Fruit fly (Drosophila melanogaster): ENCODE measurements around the gene CG12984.

CG12984 gene

dm6 chr3L:21009405-21010120 is 18.1 kb downstream of the CG12984 start (continued):
- TF ChIP-seq CG4707 (GFP tag; optimal IDR thresholded peaks at IDR 0.05): peak; percentile 97
- TF ChIP-seq Mrtf (GFP tag; IDR thresholded peaks at IDR 0.05): no peak
- no peak for TF ChIP-seq CG16779 (GFP tag; IDR thresholded peaks at IDR 0.05)
- peak; percentile 73 for TF ChIP-seq CHES-1-like (GFP tag; optimal IDR thresholded peaks at IDR 0.05)
- TF ChIP-seq CG33557 (GFP tag; optimal IDR thresholded peaks at IDR 0.05): no peak
- TF ChIP-seq CG14710 (tag; optimal IDR thresholded peaks at IDR 0.05): peak; percentile 2
- peak; percentile 70 for TF ChIP-seq lab (GFP tag; optimal IDR thresholded peaks at IDR 0.05)
- peak; percentile 32 for TF ChIP-seq phol (tag; optimal IDR thresholded peaks at IDR 0.05)
- 0 out of 2 replicates have a peak, but pooled peaks have one; percentile 6 for TF ChIP-seq CG8765 (GFP tag; IDR thresholded peaks at IDR 0.05)
- TF ChIP-seq dpn (GFP tag; optimal IDR thresholded peaks at IDR 0.05): peak; percentile 37 to 38
- TF ChIP-seq tup (GFP tag; optimal IDR thresholded peaks at IDR 0.05): no peak
- TF ChIP-seq lilli (GFP tag; optimal IDR thresholded peaks at IDR 0.05): peak; percentile 54
- peak; percentile 58 for TF ChIP-seq Ada2b (GFP tag; IDR thresholded peaks at IDR 0.05)
- TF ChIP-seq CG1603 (tag; optimal IDR thresholded peaks at IDR 0.05): peak; percentile 17
- TF ChIP-seq ken (GFP tag; IDR thresholded peaks at IDR 0.05): peak; percentile 55; the same call in 1 of the 3 replicates
- peak; percentile 57; the same call in 2 of the 3 replicates for TF ChIP-seq B-H1 (GFP tag; IDR thresholded peaks at IDR 0.05)
- peak; percentile 40 for TF ChIP-seq ttk (GFP tag; IDR thresholded peaks at IDR 0.05)
- no peak for TF ChIP-seq tna (GFP tag; IDR thresholded peaks at IDR 0.05; ENCODE audit: partially characterized antibody)
- TF ChIP-seq Bgb (GFP tag; IDR thresholded peaks at IDR 0.05; ENCODE audit: partially characterized antibody): peak; percentile 51; the same call in 1 of the 2 replicates
- TF ChIP-seq CG12942 (GFP tag; optimal IDR thresholded peaks at IDR 0.05): peak; percentile 21
- no peak for TF ChIP-seq wek (GFP tag; optimal IDR thresholded peaks at IDR 0.05)
- peak; percentile 3 for TF ChIP-seq Max (GFP tag; optimal IDR thresholded peaks at IDR 0.05)
- TF ChIP-seq C15 (GFP tag; IDR thresholded peaks at IDR 0.05): no peak
- no peak for TF ChIP-seq hkb (optimal IDR thresholded peaks at IDR 0.05)
- TF ChIP-seq hkb (GFP tag; IDR thresholded peaks at IDR 0.05): peak; percentile 70
- peak; percentile 18 for TF ChIP-seq gro (GFP tag; optimal IDR thresholded peaks at IDR 0.05)
- 0 out of 4 replicates have a peak, but pooled peaks have one; percentile 58 for TF ChIP-seq chinmo (GFP tag; IDR thresholded peaks at IDR 0.05; ENCODE audit: partially characterized antibody)
- no peak for TF ChIP-seq Dfd (GFP tag; optimal IDR thresholded peaks at IDR 0.05)
- peak; percentile 45; the same call in 1 of the 3 replicates for TF ChIP-seq H15 (GFP tag; IDR thresholded peaks at IDR 0.05)
- TF ChIP-seq CG17359 (tag; optimal IDR thresholded peaks at IDR 0.05): peak; percentile 60
- TF ChIP-seq bcd (GFP tag; optimal IDR thresholded peaks at IDR 0.05): peak; percentile 37
- TF ChIP-seq sens-2 (GFP tag; IDR thresholded peaks at IDR 0.05): peak; percentile 79
- peak; percentile 34; the same call in 1 of the 2 replicates for TF ChIP-seq bbx (GFP tag; IDR thresholded peaks at IDR 0.05; ENCODE audit: partially characterized antibody)
- no peak for TF ChIP-seq MTF-1 (GFP tag; optimal IDR thresholded peaks at IDR 0.05; ENCODE audit: borderline replicate concordance)
- peak; percentile 20 for TF ChIP-seq CG2116 (GFP tag; optimal IDR thresholded peaks at IDR 0.05)
- TF ChIP-seq cas (GFP tag; IDR thresholded peaks at IDR 0.05): no peak
- peak; percentile 19 for TF ChIP-seq NfI (GFP tag; optimal IDR thresholded peaks at IDR 0.05)
- peak; percentile 9 to 19 for TF ChIP-seq chif (GFP tag; optimal IDR thresholded peaks at IDR 0.05)
- TF ChIP-seq klu (GFP tag; IDR thresholded peaks at IDR 0.05): no peak
- peak; percentile 43 for TF ChIP-seq CG7745 (tag; optimal IDR thresholded peaks at IDR 0.05)
- TF ChIP-seq zen (tag; optimal IDR thresholded peaks at IDR 0.05): no peak
- TF ChIP-seq CG12299 (tag; optimal IDR thresholded peaks at IDR 0.05): no peak
- TF ChIP-seq Sox102F (GFP tag; optimal IDR thresholded peaks at IDR 0.05): peak; percentile 66
- peak; percentile 47 for TF ChIP-seq ATbp (GFP tag; optimal IDR thresholded peaks at IDR 0.05)
- TF ChIP-seq CG3163 (GFP tag; optimal IDR thresholded peaks at IDR 0.05): peak; percentile 55
- TF ChIP-seq CG3995 (GFP tag; optimal IDR thresholded peaks at IDR 0.05): no peak
- peak; percentile 40; the same call in 1 of the 2 replicates for TF ChIP-seq H2.0 (GFP tag; IDR thresholded peaks at IDR 0.05)
- TF ChIP-seq zf30C (GFP tag; optimal IDR thresholded peaks at IDR 0.05): no peak
